Worm (Caenorhabditis elegans): ENCODE results near the gene irld-22.

- TF ChIP-seq lin-39 (tag; optimal IDR thresholded peaks at IDR 0.05) (no peak), aha-1 (tag; optimal IDR thresholded peaks at IDR 0.05) (no peak), nhr-237 (tag; optimal IDR thresholded peaks at IDR 0.05) (no peak), egl-27 (tag; optimal IDR thresholded peaks at IDR 0.05) (no peak), mab-9 (GFP tag; IDR thresholded peaks at IDR 0.05) (no peak), ama-1 (optimal IDR thresholded peaks at IDR 0.05) (no peak), unc-62 (GFP tag; optimal IDR thresholded peaks at IDR 0.05) (no peak), aly-2 (tag; optimal IDR thresholded peaks at IDR 0.05) (no peak), jun-1 (tag; optimal IDR thresholded peaks at IDR 0.05) (no peak), tbx-2 (tag; optimal IDR thresholded peaks at IDR 0.05) (no peak), lin-13 (GFP tag; optimal IDR thresholded peaks at IDR 0.05) (no peak), ceh-82 (tag; optimal IDR thresholded peaks at IDR 0.05) (no peak), ceh-63 (GFP tag; optimal IDR thresholded peaks at IDR 0.05) (no peak), lin-15B (tag; optimal IDR thresholded peaks at IDR 0.05) (no peak)
Observed at ce11 chrV:3903424-3903823, 3.4 kb upstream of the irld-22 start.
